Worm (Caenorhabditis elegans) whole organism, mixed stage, embryonic: ENCODE data around the gene Y60C6A.2.
A peak's percentile ranks its signal among the peaks of the same experiment; 100 is the strongest.

Experiments used
- M03D4.4 ChIP-seq: sonication (generic microtip); optimal IDR thresholded peaks from 2 replicates; lab custom pipeline; 2017; ENCODE audit warnings: mild to moderate bottlenecking, missing genetic modification characterization, missing compliant biosample characterization
- bed-3 ChIP-seq: fragments of 200-800 bp; sonication (Bioruptor generic); optimal IDR thresholded peaks from 3 replicates; lab custom pipeline; 2018; ENCODE audit warnings: mild to moderate bottlenecking, missing genetic modification characterization, moderate library complexity, missing compliant biosample characterization
- blmp-1 ChIP-seq: fragments of 150-350 bp; optimal IDR thresholded peaks from 2 replicates; lab custom pipeline; 2014; ENCODE audit warnings: missing biosample characterization, missing genetic modification characterization
- ceh-39 ChIP-seq: fragments of 150-350 bp; optimal IDR thresholded peaks from 2 replicates; lab custom pipeline; 2014; ENCODE audit warnings: missing biosample characterization, missing genetic modification characterization
- ceh-43 ChIP-seq: fragments of 200-800 bp; sonication (Bioruptor generic); optimal IDR thresholded peaks from 2 replicates; lab custom pipeline; 2018; ENCODE audit warnings: mild to moderate bottlenecking, missing genetic modification characterization, moderate library complexity, missing compliant biosample characterization
- ceh-83 ChIP-seq: fragments of 200-800 bp; sonication (Bioruptor generic); optimal IDR thresholded peaks from 2 replicates; lab custom pipeline; 2018; ENCODE audit warnings: mild to moderate bottlenecking, missing genetic modification characterization, missing compliant biosample characterization
- ces-1 ChIP-seq: fragments of 150-350 bp; optimal IDR thresholded peaks from 2 replicates; lab custom pipeline; 2014; ENCODE audit warnings: missing biosample characterization, missing genetic modification reagents, missing genetic modification characterization
- cnd-1 ChIP-seq: fragments of 200-800 bp; sonication (Bioruptor generic); optimal IDR thresholded peaks from 2 replicates; lab custom pipeline; 2018; ENCODE audit warnings: mild to moderate bottlenecking, missing genetic modification characterization, missing compliant biosample characterization
- drap-1 ChIP-seq: fragments of 200-800 bp; sonication (Bioruptor generic); optimal IDR thresholded peaks from 3 replicates; lab custom pipeline; 2018; ENCODE audit warnings: mild to moderate bottlenecking, missing genetic modification characterization, missing compliant biosample characterization
- elt-1 ChIP-seq: sonication (generic microtip); optimal IDR thresholded peaks from 2 replicates; lab custom pipeline; 2017; ENCODE audit warnings: missing genetic modification characterization, mild to moderate bottlenecking, missing compliant biosample characterization, antibody characterized with exemption, moderate library complexity, borderline replicate concordance; ENCODE audit not compliant: insufficient read depth
- elt-3 ChIP-seq: fragments of 150-350 bp; optimal IDR thresholded peaks from 2 replicates; lab custom pipeline; 2014; ENCODE audit warnings: missing biosample characterization, missing genetic modification characterization
- hlh-1 ChIP-seq: fragments of 150-350 bp; optimal IDR thresholded peaks from 2 replicates; lab custom pipeline; 2014; ENCODE audit warnings: missing biosample characterization, missing genetic modification reagents, missing genetic modification characterization
- lin-13 ChIP-seq: fragments of 150-350 bp; optimal IDR thresholded peaks from 2 replicates; lab custom pipeline; 2014; ENCODE audit warnings: missing biosample characterization, missing genetic modification characterization
- lsy-2 ChIP-seq: fragments of 150-350 bp; optimal IDR thresholded peaks from 2 replicates; lab custom pipeline; 2014; ENCODE audit warnings: missing biosample characterization, missing genetic modification characterization
- mab-5 ChIP-seq: fragments of 150-350 bp; optimal IDR thresholded peaks from 2 replicates; lab custom pipeline; 2014; ENCODE audit warnings: missing biosample characterization, missing genetic modification characterization
- mep-1 ChIP-seq: fragments of 150-350 bp; optimal IDR thresholded peaks from 2 replicates; lab custom pipeline; 2017; ENCODE audit warnings: missing biosample characterization, missing genetic modification reagents, missing genetic modification characterization, inconsistent platforms
- mls-2 ChIP-seq: sonication (generic microtip); optimal IDR thresholded peaks from 2 replicates; lab custom pipeline; 2016; ENCODE audit warnings: mild to moderate bottlenecking, missing genetic modification characterization, moderate library complexity, missing compliant biosample characterization
- nhr-12 ChIP-seq: fragments of 150-350 bp; optimal IDR thresholded peaks from 2 replicates; lab custom pipeline; 2014; ENCODE audit warnings: missing biosample characterization, missing genetic modification characterization
- nhr-237 ChIP-seq: fragments of 150-350 bp; optimal IDR thresholded peaks from 2 replicates; lab custom pipeline; 2014; ENCODE audit warnings: missing biosample characterization, missing genetic modification characterization
- nhr-28 ChIP-seq: fragments of 150-350 bp; optimal IDR thresholded peaks from 2 replicates; lab custom pipeline; 2014; ENCODE audit warnings: missing biosample characterization, missing genetic modification characterization
- nhr-76 ChIP-seq: sonication (generic microtip); optimal IDR thresholded peaks from 2 replicates; lab custom pipeline; 2017; ENCODE audit warnings: missing biosample characterization, missing genetic modification characterization
- pha-4 ChIP-seq: fragments of 150-350 bp; optimal IDR thresholded peaks from 2 replicates; lab custom pipeline; 2018; ENCODE audit warnings: missing biosample characterization, missing genetic modification reagents, missing genetic modification characterization
- sem-2 ChIP-seq: fragments of 200-800 bp; sonication (Bioruptor generic); optimal IDR thresholded peaks from 2 replicates; lab custom pipeline; 2018; ENCODE audit warnings: mild to moderate bottlenecking, missing genetic modification characterization, missing compliant biosample characterization
- snpc-4 ChIP-seq: fragments of 150-350 bp; optimal IDR thresholded peaks from 2 replicates; lab custom pipeline; 2014; ENCODE audit warnings: missing biosample characterization, missing genetic modification characterization
- sptf-1 ChIP-seq: sonication (generic microtip); optimal IDR thresholded peaks from 2 replicates; lab custom pipeline; 2017; ENCODE audit warnings: mild to moderate bottlenecking, missing genetic modification characterization, moderate library complexity, missing compliant biosample characterization
- tbx-8 ChIP-seq: fragments of 200-800 bp; sonication (Bioruptor generic); optimal IDR thresholded peaks from 2 replicates; lab custom pipeline; 2018; ENCODE audit warnings: mild to moderate bottlenecking, missing genetic modification characterization, moderate library complexity, missing compliant biosample characterization
- unc-120 ChIP-seq: sonication (generic microtip); optimal IDR thresholded peaks from 2 replicates; lab custom pipeline; 2017; ENCODE audit warnings: missing genetic modification characterization, missing compliant biosample characterization; ENCODE audit not compliant: poor library complexity, severe bottlenecking
- unc-39 ChIP-seq: fragments of 150-350 bp; optimal IDR thresholded peaks from 2 replicates; lab custom pipeline; 2014; ENCODE audit warnings: missing biosample characterization, missing genetic modification characterization
- unc-62 ChIP-seq: fragments of 150-350 bp; optimal IDR thresholded peaks from 2 replicates; lab custom pipeline; 2014; ENCODE audit warnings: missing biosample characterization, missing genetic modification reagents, missing genetic modification characterization
- zip-8 ChIP-seq: fragments of 150-350 bp; optimal IDR thresholded peaks from 2 replicates; lab custom pipeline; 2014; ENCODE audit warnings: missing biosample characterization, missing genetic modification characterization
- ztf-11 ChIP-seq: fragments of 150-350 bp; optimal IDR thresholded peaks from 2 replicates; lab custom pipeline; 2014; ENCODE audit warnings: missing biosample characterization, missing genetic modification characterization

Y60C6A.2 gene

DNA sequence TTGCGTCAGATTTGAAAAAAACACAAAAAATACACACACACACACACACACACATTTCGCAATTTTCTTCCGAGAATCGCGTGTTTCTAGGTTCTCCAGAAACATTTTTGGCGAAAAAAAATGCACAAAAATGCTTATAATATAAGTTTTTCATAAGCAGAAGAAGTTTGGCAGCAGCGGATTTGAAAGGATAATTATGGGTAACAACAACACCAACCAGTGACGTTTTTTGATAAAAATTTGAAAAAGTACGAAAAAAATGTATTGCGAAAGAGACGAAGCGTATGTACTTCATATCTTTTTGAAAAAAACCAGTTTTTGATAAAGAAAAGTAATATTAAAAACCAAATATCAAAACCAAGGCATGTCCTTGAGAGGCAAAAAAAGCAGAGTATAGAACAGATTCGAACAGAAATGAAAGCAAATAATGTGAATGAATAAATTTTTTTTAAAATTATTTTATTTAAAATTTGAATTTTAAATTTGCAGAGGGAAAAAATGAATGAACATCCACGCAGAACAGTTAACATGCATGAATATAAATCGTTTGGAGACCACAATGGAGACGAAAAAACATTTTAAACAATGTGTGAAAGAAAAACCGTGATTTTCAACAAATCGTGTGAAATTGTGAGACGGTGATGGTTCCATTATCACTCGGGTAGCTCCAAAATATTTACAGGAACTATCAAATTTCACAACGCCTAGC lies 38.6 kb upstream of the Y60C6A.2 start:
- TF ChIP-seq ceh-39 (tag; lab: Kevin White, UChicago) (no peak), nhr-237 (tag; lab: Kevin White, UChicago) (no peak), elt-1 (tag; lab: Kevin White, UChicago) (no peak), nhr-76 (tag; lab: Kevin White, UChicago) (no peak), zip-8 (tag; lab: Kevin White, UChicago) (no peak), blmp-1 (tag; lab: Kevin White, UChicago) (no peak), ceh-83 (GFP tag; lab: Kevin White, UChicago) (no peak), snpc-4 (tag; lab: Kevin White, UChicago) (no peak), ztf-11 (no peak), unc-120 (tag; lab: Kevin White, UChicago) (no peak), hlh-1 (tag; lab: Kevin White, UChicago) (no peak), sem-2 (GFP tag; lab: Kevin White, UChicago) (no peak), elt-3 (no peak), nhr-12 (tag; lab: Kevin White, UChicago) (no peak)

ce11 chrV:4823323-4823682 lies 38.1 kb upstream of the Y60C6A.2 start, which contains the start of gene adss-1:
TSS of gene adss-1 (minus strand) at chrV:4823423.
- TF ChIP-seq nhr-76 (tag; lab: Kevin White, UChicago) (no peak), nhr-237 (tag; lab: Kevin White, UChicago) (no peak), hlh-1 (tag; lab: Kevin White, UChicago) (no peak), ceh-43 (GFP tag; lab: Kevin White, UChicago) (no peak), drap-1 (GFP tag; lab: Kevin White, UChicago) (no peak), tbx-8 (GFP tag; lab: Kevin White, UChicago) (no peak), nhr-28 (no peak), unc-39 (tag; lab: Kevin White, UChicago) (no peak)

DNA sequence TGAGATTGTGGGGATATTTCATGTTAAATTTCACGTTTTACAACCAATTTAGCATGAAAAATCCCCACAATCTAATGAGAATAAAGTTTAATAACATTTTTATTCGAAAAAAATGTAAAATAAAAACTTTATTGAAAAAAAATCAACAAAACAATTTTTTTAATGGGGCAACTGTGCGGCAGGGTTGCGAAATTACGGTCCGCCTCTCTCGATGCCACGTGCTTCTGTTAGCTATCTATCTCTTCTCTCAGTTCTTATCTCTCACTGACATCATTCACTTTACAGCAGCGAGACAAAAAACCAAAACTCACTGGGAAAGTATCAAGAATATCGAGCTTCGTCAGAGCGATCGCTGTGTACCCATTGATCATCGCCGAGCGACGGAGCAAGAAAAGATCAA lies 35.4 kb upstream of the Y60C6A.2 start:
- TF ChIP-seq snpc-4 (tag; lab: Kevin White, UChicago) = no peak
- no peak for TF ChIP-seq ces-1
- TF ChIP-seq drap-1 (GFP tag; lab: Kevin White, UChicago) = no peak
- TF ChIP-seq mab-5 (tag; lab: Kevin White, UChicago) = no peak
- no peak for TF ChIP-seq elt-1 (tag; lab: Kevin White, UChicago)
- no peak for TF ChIP-seq zip-8 (tag; lab: Kevin White, UChicago)
- no peak for TF ChIP-seq unc-39 (tag; lab: Kevin White, UChicago)
- TF ChIP-seq pha-4 (tag; lab: Kevin White, UChicago) = no peak
- TF ChIP-seq sem-2 (GFP tag; lab: Kevin White, UChicago) = no peak
- no peak for TF ChIP-seq M03D4.4 (tag; lab: Kevin White, UChicago)
- no peak for TF ChIP-seq blmp-1 (tag; lab: Kevin White, UChicago)
- TF ChIP-seq sptf-1 (tag; lab: Kevin White, UChicago) = no peak
- TF ChIP-seq, all 35 proteins: peak for 0

ce11 chrV:4818563-4818962 lies 33.3 kb upstream of the Y60C6A.2 start, which contains the start of gene ccep-97:
TSS of gene ccep-97 (minus strand) at chrV:4818663.
- no peak for TF ChIP-seq cnd-1 (tag; lab: Kevin White, UChicago)
- TF ChIP-seq nhr-76 (tag; lab: Kevin White, UChicago) = no peak

ce11 chrV:4813825-4814224 lies 28.6 kb upstream of the Y60C6A.2 start:
- no peak for TF ChIP-seq unc-39 (tag; lab: Kevin White, UChicago)

DNA sequence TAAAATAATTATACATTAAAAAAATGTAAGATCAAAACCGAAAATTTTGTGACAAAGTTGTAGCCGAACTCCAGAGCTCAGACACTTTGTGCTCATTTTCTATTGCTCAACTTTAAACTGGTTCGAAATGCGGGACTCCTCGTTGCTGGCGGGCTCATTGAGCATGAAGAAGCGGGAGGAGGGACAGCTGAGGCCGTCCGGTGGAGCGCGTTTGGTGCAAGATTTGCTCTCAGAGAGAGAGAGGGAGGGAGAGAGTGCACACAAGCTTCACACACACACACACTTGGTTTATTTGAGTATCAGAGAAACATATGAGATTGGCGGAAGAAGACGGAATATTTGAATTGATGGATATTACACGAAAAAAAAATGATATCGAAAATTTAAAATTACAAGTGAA lies 25.4 kb upstream of the Y60C6A.2 start:
- TF ChIP-seq mep-1 (tag; lab: Kevin White, UChicago) = peak; percentile 70
- TF ChIP-seq M03D4.4 (tag; lab: Kevin White, UChicago) = peak; percentile 51
- peak; percentile 89 for TF ChIP-seq hlh-1 (tag; lab: Kevin White, UChicago)
- no peak for TF ChIP-seq ceh-39 (tag; lab: Kevin White, UChicago)
- TF ChIP-seq lsy-2 = peak; percentile 40
- TF ChIP-seq mls-2 (tag; lab: Kevin White, UChicago) = peak; percentile 25
- TF ChIP-seq unc-62 (GFP tag; lab: Kevin White, UChicago) = no peak
- peak; percentile 19 for TF ChIP-seq unc-120 (tag; lab: Kevin White, UChicago)
- TF ChIP-seq bed-3 (GFP tag; lab: Kevin White, UChicago) = no peak
- TF ChIP-seq ces-1 = peak; percentile 9
- peak; percentile 56 for TF ChIP-seq lin-13 (tag; lab: Kevin White, UChicago)
- peak; percentile 35 for TF ChIP-seq cnd-1 (tag; lab: Kevin White, UChicago)
- TF ChIP-seq elt-3 = no peak
- peak; percentile 50 for TF ChIP-seq drap-1 (GFP tag; lab: Kevin White, UChicago)
- peak; percentile 17 for TF ChIP-seq pha-4 (tag; lab: Kevin White, UChicago)
- no peak for TF ChIP-seq mab-5 (tag; lab: Kevin White, UChicago)
